Fruit fly (Drosophila melanogaster) whole organism, embryonic: ENCODE measurements around the gene CG9328.

Experiments used
- CG11456 ChIP-seq: fragments of 200-800 bp; sonication (Bioruptor generic); IDR thresholded peaks from 3 replicates; pipeline ENCODE4 v1.3.6; 2022; ENCODE audit warnings: missing biosample characterization, missing genetic modification characterization
- CG14965 ChIP-seq: fragments of 200-800 bp; sonication (Bioruptor generic); optimal IDR thresholded peaks from 2 replicates; lab custom pipeline; 2016; ENCODE audit warnings: missing biosample characterization, missing genetic modification characterization, borderline replicate concordance
- CG15601 ChIP-seq: fragments of 200-800 bp; sonication (Bioruptor generic); optimal IDR thresholded peaks from 3 replicates; lab custom pipeline; 2019; ENCODE audit warnings: missing biosample characterization, mild to moderate bottlenecking, missing genetic modification characterization, moderate library complexity
- CG17186 ChIP-seq: fragments of 200-800 bp; sonication (Bioruptor generic); optimal IDR thresholded peaks from 3 replicates; lab custom pipeline; 2017; ENCODE audit warnings: missing biosample characterization, missing genetic modification reagents, missing genetic modification characterization
- CG2202 ChIP-seq: fragments of 200-800 bp; sonication (Bioruptor generic); optimal IDR thresholded peaks from 2 replicates; lab custom pipeline; 2018; ENCODE audit warnings: missing biosample characterization, mild to moderate bottlenecking, missing genetic modification characterization
- CG3163 ChIP-seq: fragments of 200-800 bp; sonication (Bioruptor generic); optimal IDR thresholded peaks from 3 replicates; lab custom pipeline; 2016; ENCODE audit warnings: missing biosample characterization, missing genetic modification characterization
- CG4707 ChIP-seq: fragments of 200-800 bp; sonication (Bioruptor generic); optimal IDR thresholded peaks from 2 replicates; lab custom pipeline; 2018; ENCODE audit warnings: missing biosample characterization, mild to moderate bottlenecking, missing genetic modification characterization, moderate library complexity
- CG5245 ChIP-seq: fragments of 200-800 bp; sonication (Bioruptor generic); optimal IDR thresholded peaks from 3 replicates; lab custom pipeline; 2016; ENCODE audit warnings: missing biosample characterization, missing genetic modification characterization
- CG6791 ChIP-seq: fragments of 200-800 bp; sonication (Bioruptor generic); IDR thresholded peaks from 3 replicates; pipeline ENCODE4 v1.3.6; 2022; ENCODE audit warnings: missing biosample characterization, missing genetic modification characterization; ENCODE audit not compliant: partially characterized antibody
- CG7963 ChIP-seq: fragments of 200-800 bp; sonication (Bioruptor generic); IDR thresholded peaks from 3 replicates; pipeline ENCODE4 v1.3.6; 2022; ENCODE audit warnings: missing biosample characterization, missing genetic modification characterization; ENCODE audit not compliant: partially characterized antibody
- CG9797 ChIP-seq: fragments of 200-800 bp; sonication (Bioruptor generic); optimal IDR thresholded peaks from 3 replicates; lab custom pipeline; 2018; ENCODE audit warnings: missing biosample characterization, mild to moderate bottlenecking, missing genetic modification characterization
- D ChIP-seq, 2 experiments: fragments of 200-800 bp in 1 of 2; fragments of >200 bp in 1 of 2; sonication (Bioruptor generic) in 1 of 2; optimal IDR thresholded peaks; 2 replicates in 1 of 2; 3 replicates in 1 of 2; lab custom pipeline; 2017; ENCODE audit warnings: mild to moderate bottlenecking in 1 of 2, missing biosample characterization in 1 of 2, missing genetic modification characterization in 1 of 2, missing genetic modification reagents in 1 of 2
- D19A ChIP-seq: fragments of 200-800 bp; optimal IDR thresholded peaks from 3 replicates; lab custom pipeline; 2019; ENCODE audit warnings: missing biosample characterization, mild to moderate bottlenecking, missing genetic modification characterization, moderate library complexity
- Hey ChIP-seq: fragments of 200-800 bp; sonication (Bioruptor generic); optimal IDR thresholded peaks from 3 replicates; lab custom pipeline; 2018; ENCODE audit warnings: missing biosample characterization, mild to moderate bottlenecking, missing genetic modification characterization
- Hr39 ChIP-seq: fragments of >200 bp; optimal IDR thresholded peaks from 2 replicates; lab custom pipeline; 2017
- Myb ChIP-seq: fragments of 200-800 bp; sonication (Bioruptor generic); optimal IDR thresholded peaks from 2 replicates; lab custom pipeline; 2016; ENCODE audit warnings: missing biosample characterization, missing genetic modification characterization
- Optix ChIP-seq: fragments of 200-800 bp; sonication (Bioruptor generic); IDR thresholded peaks from 3 replicates; pipeline ENCODE4 v1.3.6; 2022; ENCODE audit warnings: missing biosample characterization, missing genetic modification characterization
- Side ChIP-seq: fragments of 200-800 bp; sonication (Bioruptor generic); optimal IDR thresholded peaks from 2 replicates; lab custom pipeline; 2016; ENCODE audit warnings: missing biosample characterization, missing genetic modification characterization
- abd-A ChIP-seq: fragments of 200-800 bp; sonication (Bioruptor generic); optimal IDR thresholded peaks from 3 replicates; lab custom pipeline; 2019; ENCODE audit warnings: missing biosample characterization, mild to moderate bottlenecking, missing genetic modification characterization, moderate library complexity
- amos ChIP-seq: fragments of 200-800 bp; sonication (Bioruptor generic); IDR thresholded peaks from 2 replicates; pipeline ENCODE4 v1.3.6; 2022; ENCODE audit warnings: missing biosample characterization, missing genetic modification characterization; ENCODE audit not compliant: partially characterized antibody
- cad ChIP-seq: fragments of >200 bp; optimal IDR thresholded peaks from 2 replicates; lab custom pipeline; 2017; ENCODE audit warnings: missing biosample characterization, missing genetic modification characterization
- crc ChIP-seq: fragments of 200-800 bp; sonication (Bioruptor generic); optimal IDR thresholded peaks from 2 replicates; lab custom pipeline; 2016; ENCODE audit warnings: missing biosample characterization, missing genetic modification characterization
- dpn ChIP-seq, 2 experiments: fragments of 200-800 bp; sonication (Bioruptor generic); optimal IDR thresholded peaks; 3 replicates each; lab custom pipeline; 2016; ENCODE audit warnings: missing biosample characterization in 2 of 2, missing genetic modification characterization in 2 of 2
- eve ChIP-seq, 2 experiments: fragments of >200 bp; optimal IDR thresholded peaks; 2 replicates each; lab custom pipeline; 2017; ENCODE audit warnings: missing biosample characterization in 2 of 2, missing genetic modification characterization in 2 of 2
- jing ChIP-seq: fragments of 200-800 bp; sonication (Bioruptor generic); optimal IDR thresholded peaks from 2 replicates; lab custom pipeline; 2018; ENCODE audit warnings: missing biosample characterization, mild to moderate bottlenecking, missing genetic modification characterization
- nmo ChIP-seq: fragments of 200-800 bp; sonication (Bioruptor generic); optimal IDR thresholded peaks from 2 replicates; lab custom pipeline; 2018; ENCODE audit warnings: missing biosample characterization, mild to moderate bottlenecking, missing genetic modification characterization, moderate library complexity
- odd ChIP-seq: fragments of 200-800 bp; sonication (Bioruptor generic); optimal IDR thresholded peaks from 2 replicates; lab custom pipeline; 2017; ENCODE audit warnings: missing biosample characterization, mild to moderate bottlenecking, missing genetic modification characterization
- phol ChIP-seq: fragments of 200-800 bp; sonication (Bioruptor generic); optimal IDR thresholded peaks from 3 replicates; lab custom pipeline; 2018; ENCODE audit warnings: missing biosample characterization, mild to moderate bottlenecking, missing genetic modification characterization, moderate library complexity
- prd ChIP-seq, 3 experiments: fragments of >200 bp in 2 of 3; fragments of 200-800 bp in 1 of 3; sonication (Bioruptor generic) in 1 of 3; optimal IDR thresholded peaks in 2 of 3; IDR thresholded peaks in 1 of 3; 2 replicates in 2 of 3; 3 replicates in 1 of 3; pipeline versions ENCODE4 v1.3.6 to Lab custom; 2017 to 2022; ENCODE audit warnings: missing biosample characterization in 1 of 3, missing genetic modification characterization in 1 of 3
- sc ChIP-seq, 3 experiments: fragments of >200 bp in 2 of 3; fragments of 200-800 bp in 1 of 3; sonication (Bioruptor generic) in 1 of 3; optimal IDR thresholded peaks; 2 replicates in 2 of 3; 3 replicates in 1 of 3; lab custom pipeline; 2017; ENCODE audit warnings: mild to moderate bottlenecking in 1 of 3, missing biosample characterization in 1 of 3, missing genetic modification characterization in 1 of 3, missing genetic modification reagents in 1 of 3
- scrt ChIP-seq: fragments of 200-800 bp; sonication (Bioruptor generic); optimal IDR thresholded peaks from 2 replicates; lab custom pipeline; 2018; ENCODE audit warnings: missing biosample characterization, mild to moderate bottlenecking, missing genetic modification characterization, moderate library complexity
- tll ChIP-seq, 2 experiments: fragments of 200-800 bp in 1 of 2; fragments of >200 bp in 1 of 2; sonication (Bioruptor generic) in 1 of 2; optimal IDR thresholded peaks; 2 replicates each; lab custom pipeline; 2017 to 2019; ENCODE audit warnings: missing biosample characterization in 2 of 2, missing genetic modification characterization in 2 of 2, mild to moderate bottlenecking in 1 of 2, moderate library complexity in 1 of 2
- twi ChIP-seq: fragments of 200-800 bp; optimal IDR thresholded peaks from 2 replicates; lab custom pipeline; 2019; ENCODE audit warnings: missing biosample characterization, mild to moderate bottlenecking, missing genetic modification characterization, moderate library complexity
- unc-4 ChIP-seq: fragments of 200-800 bp; sonication (Bioruptor generic); IDR thresholded peaks from 2 replicates; pipeline ENCODE4 v1.3.6; 2022; ENCODE audit warnings: missing biosample characterization, missing genetic modification characterization; ENCODE audit not compliant: partially characterized antibody
- unpg ChIP-seq: fragments of 200-800 bp; sonication (Bioruptor generic); optimal IDR thresholded peaks from 3 replicates; lab custom pipeline; 2018; ENCODE audit warnings: missing biosample characterization, mild to moderate bottlenecking, missing genetic modification characterization, moderate library complexity
- z ChIP-seq: fragments of 200-800 bp; sonication (Bioruptor generic); IDR thresholded peaks from 3 replicates; pipeline ENCODE4 v1.3.6; 2022; ENCODE audit warnings: missing biosample characterization, missing genetic modification characterization
- zen ChIP-seq: fragments of 200-800 bp; sonication (Bioruptor generic); optimal IDR thresholded peaks from 3 replicates; lab custom pipeline; 2018; ENCODE audit warnings: missing biosample characterization, mild to moderate bottlenecking, missing genetic modification characterization, moderate library complexity
- zf30C ChIP-seq: fragments of 200-800 bp; sonication (Bioruptor generic); optimal IDR thresholded peaks from 3 replicates; lab custom pipeline; 2018; ENCODE audit warnings: missing biosample characterization, mild to moderate bottlenecking, missing genetic modification characterization
- zfh1 ChIP-seq: fragments of 200-800 bp; sonication (Bioruptor generic); IDR thresholded peaks from 3 replicates; pipeline ENCODE4 v1.3.6; 2022; ENCODE audit warnings: missing biosample characterization, missing genetic modification characterization

Gene CG9328

DNA sequence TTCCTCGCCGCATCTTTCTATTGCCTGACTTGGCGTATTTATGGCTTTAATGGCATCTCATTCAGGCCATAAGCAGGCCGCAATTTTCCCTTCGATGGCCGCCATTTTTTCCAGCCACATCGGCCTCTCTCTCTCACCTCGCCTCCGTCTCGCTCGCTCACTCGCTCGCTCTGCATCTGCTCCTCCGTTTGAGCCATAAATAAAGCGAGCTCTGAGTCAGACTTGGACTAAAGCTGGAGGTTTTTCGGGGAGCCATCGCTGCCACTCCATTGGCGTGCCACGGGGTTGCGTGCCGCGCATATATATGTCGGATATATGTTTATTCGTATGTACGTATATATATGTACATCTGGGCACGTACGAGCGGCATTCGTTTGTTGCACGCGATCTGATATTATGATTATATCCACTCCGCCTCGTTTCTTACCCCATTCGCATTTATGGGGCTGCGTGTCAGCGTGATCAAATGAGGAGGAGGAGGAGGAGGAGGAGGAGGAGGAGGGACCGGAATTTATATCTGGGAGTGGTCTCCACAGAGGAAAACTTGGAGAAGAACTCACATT, 20.5 kb upstream of the CG9328 start (continued):
- TF ChIP-seq sc (optimal IDR thresholded peaks at IDR 0.05; lab: Kevin White, UChicago): no peak
- TF ChIP-seq sc (GFP tag; optimal IDR thresholded peaks at IDR 0.05; lab: Kevin White, UChicago): no peak
- TF ChIP-seq CG4707 (GFP tag; lab: Kevin White, UChicago): no peak
- no peak for TF ChIP-seq CG6791
- TF ChIP-seq CG5245 (GFP tag; lab: Kevin White, UChicago): no peak
- no peak for TF ChIP-seq zen
- TF ChIP-seq D19A (tag; lab: Kevin White, UChicago): no peak
- no peak for TF ChIP-seq zfh1 (GFP tag; lab: Robert Waterston, UW)
- no peak for TF ChIP-seq odd (GFP tag; lab: Kevin White, UChicago)
- no peak for TF ChIP-seq crc (GFP tag; lab: Kevin White, UChicago)
- TF ChIP-seq jing (GFP tag; lab: Kevin White, UChicago): no peak
- no peak for TF ChIP-seq CG2202
- no peak for TF ChIP-seq CG17186
- TF ChIP-seq Hr39 (lab: Kevin White, UChicago): no peak
- no peak for TF ChIP-seq CG3163 (GFP tag; lab: Kevin White, UChicago)
- TF ChIP-seq nmo (GFP tag; lab: Kevin White, UChicago): no peak
- TF ChIP-seq abd-A (tag; lab: Kevin White, UChicago): no peak
- peak; percentile 16 for TF ChIP-seq phol (tag; lab: Kevin White, UChicago)
- no peak for TF ChIP-seq unc-4 (GFP tag; lab: Robert Waterston, UW)
- no peak for TF ChIP-seq CG14965
- no peak for TF ChIP-seq Myb (GFP tag; lab: Kevin White, UChicago)
- TF ChIP-seq scrt (GFP tag; lab: Kevin White, UChicago): no peak
- no peak for TF ChIP-seq Optix (GFP tag; lab: Robert Waterston, UW)
- TF ChIP-seq CG7963: no peak
- TF ChIP-seq amos (GFP tag; lab: Robert Waterston, UW): no peak
- TF ChIP-seq unpg (GFP tag; lab: Kevin White, UChicago): no peak
- no peak for TF ChIP-seq CG9797
- TF ChIP-seq z (GFP tag; lab: Robert Waterston, UW): peak; percentile 60; the same call in 1 of the 3 replicates
- TF ChIP-seq CG11456 (GFP tag; lab: Robert Waterston, UW): no peak

- TF ChIP-seq zf30C (GFP tag; lab: Kevin White, UChicago) (no peak), CG15601 (tag; lab: Kevin White, UChicago) (no peak), D (optimal IDR thresholded peaks at IDR 0.05; lab: Kevin White, UChicago) (peak; percentile 42), D (GFP tag; optimal IDR thresholded peaks at IDR 0.05; lab: Kevin White, UChicago) (no peak), Hey (tag; lab: Kevin White, UChicago) (no peak), prd (optimal IDR thresholded peaks at IDR 0.05; lab: Kevin White, UChicago) (no peak), prd (GFP tag; IDR thresholded peaks at IDR 0.05; lab: Robert Waterston, UW) (peak; percentile 67; the same call in 2 of the 3 replicates), zen (peak; percentile 77), tll (GFP tag; optimal IDR thresholded peaks at IDR 0.05; lab: Kevin White, UChicago) (peak in 1 of 2 experiments; percentile 57), Side (GFP tag; lab: Kevin White, UChicago) (no peak), eve (GFP tag; optimal IDR thresholded peaks at IDR 0.05; lab: Kevin White, UChicago) (peak in 1 of 2 experiments; percentile 28), dpn (GFP tag; optimal IDR thresholded peaks at IDR 0.05; lab: Kevin White, UChicago) (no peak), CG3163 (GFP tag; lab: Kevin White, UChicago) (no peak), cad (GFP tag; lab: Kevin White, UChicago) (peak; percentile 79), twi (peak; percentile 91)
Measured at dm6 chr2L:20778380-20778779, 19.1 kb upstream of the CG9328 start.
